Worm (Caenorhabditis elegans) whole organism, midembryonic: Measurements from ENCODE around the gene Y39G8B.10.

Experiments
- cog-1 ChIP-seq: sonication (generic microtip); optimal IDR thresholded peaks from 2 replicates; lab custom pipeline; 2016; ENCODE audit warnings: missing genetic modification characterization, missing compliant biosample characterization
- flt-1 ChIP-seq: fragments of 200-800 bp; sonication (Bioruptor generic); IDR thresholded peaks from 2 replicates; pipeline ENCODE4 v1.3.6; 2022; ENCODE audit warnings: missing genetic modification characterization, missing compliant biosample characterization
- tab-1 ChIP-seq: fragments of 200-800 bp; sonication (Bioruptor generic); IDR thresholded peaks from 2 replicates; pipeline ENCODE4 v1.3.6; 2022; ENCODE audit warnings: missing genetic modification characterization, missing compliant biosample characterization

- TF ChIP-seq cog-1 (no peak), flt-1 (no peak), tab-1 (no peak)
Measured at ce11 chrII:14008359-14008758, 25.4 kb upstream of the Y39G8B.10 start, which contains the start of gene F01D5.7.
